Worm (Caenorhabditis elegans) whole organism, young adult: ENCODE data around the gene ZK822.9.

Experiments
- B0035.1 ChIP-seq: sonication (generic microtip); optimal IDR thresholded peaks from 2 replicates; lab custom pipeline; 2016; ENCODE audit warnings: missing genetic modification characterization, mild to moderate bottlenecking, missing compliant biosample characterization, missing genotype, missing genetic modification reagents
- B0336.3 ChIP-seq: fragments of 200-800 bp; sonication (Bioruptor generic); IDR thresholded peaks from 2 replicates; pipeline ENCODE4 v1.3.6; 2022; ENCODE audit warnings: missing genetic modification characterization, missing compliant biosample characterization
- C06A6.2 ChIP-seq: fragments of 200-800 bp; sonication (Bioruptor generic); conservative IDR thresholded peaks from 2 replicates; pipeline ENCODE4 v1.3.6; 2022; ENCODE audit warnings: missing genetic modification characterization, missing compliant biosample characterization
- F23B12.7 ChIP-seq: sonication (generic microtip); optimal IDR thresholded peaks from 2 replicates; lab custom pipeline; 2017; ENCODE audit warnings: missing genetic modification characterization, mild to moderate bottlenecking, missing compliant biosample characterization, antibody characterized with exemption, moderate library complexity; ENCODE audit not compliant: insufficient read depth
- F39B2.1 ChIP-seq: fragments of 200-800 bp; sonication (Bioruptor generic); IDR thresholded peaks from 2 replicates; pipeline ENCODE4 v1.3.6; 2022; ENCODE audit warnings: missing genetic modification reagents, missing genetic modification characterization, missing compliant biosample characterization
- F52B5.7 ChIP-seq: sonication (generic microtip); optimal IDR thresholded peaks from 2 replicates; lab custom pipeline; 2016; ENCODE audit warnings: mild to moderate bottlenecking, missing genetic modification characterization, missing compliant biosample characterization
- F57C9.4 ChIP-seq: sonication (generic microtip); optimal IDR thresholded peaks from 2 replicates; lab custom pipeline; 2017; ENCODE audit warnings: mild to moderate bottlenecking, missing genetic modification characterization, missing compliant biosample characterization
- K11D2.4 ChIP-seq: fragments of 200-800 bp; sonication (Bioruptor generic); IDR thresholded peaks from 2 replicates; pipeline ENCODE4 v1.3.6; 2022; ENCODE audit warnings: missing genetic modification reagents, missing genetic modification characterization, missing compliant biosample characterization
- Y67H2A.10 ChIP-seq: fragments of 200-800 bp; sonication (Bioruptor generic); conservative IDR thresholded peaks from 2 replicates; pipeline ENCODE4 v1.3.6; 2022; ENCODE audit warnings: missing genetic modification reagents, missing genetic modification characterization, missing compliant biosample characterization
- Y79H2A.3 ChIP-seq: fragments of 200-800 bp; sonication (Bioruptor generic); conservative IDR thresholded peaks from 2 replicates; pipeline ENCODE4 v1.3.6; 2022; ENCODE audit warnings: missing genetic modification reagents, missing genetic modification characterization, missing compliant biosample characterization
- ZK185.1 ChIP-seq: sonication (generic microtip); optimal IDR thresholded peaks from 2 replicates; lab custom pipeline; 2016; ENCODE audit warnings: mild to moderate bottlenecking, missing genetic modification characterization, missing compliant biosample characterization; ENCODE audit not compliant: poor library complexity, severe bottlenecking
- aptf-2 ChIP-seq: fragments of 200-800 bp; sonication (Bioruptor generic); conservative IDR thresholded peaks from 2 replicates; pipeline ENCODE4 v1.3.6; 2022; ENCODE audit warnings: missing genetic modification reagents, missing genetic modification characterization, missing compliant biosample characterization
- aptf-3 ChIP-seq: fragments of 200-800 bp; sonication (Bioruptor generic); IDR thresholded peaks from 2 replicates; pipeline ENCODE4 v1.3.6; 2022; ENCODE audit warnings: missing genetic modification characterization, missing compliant biosample characterization
- attf-3 ChIP-seq: fragments of 200-800 bp; sonication (Bioruptor generic); conservative IDR thresholded peaks from 2 replicates; pipeline ENCODE4 v1.3.6; 2022; ENCODE audit warnings: missing genetic modification reagents, missing genetic modification characterization, missing compliant biosample characterization
- attf-6 ChIP-seq: fragments of 200-800 bp; sonication (Bioruptor generic); IDR thresholded peaks from 2 replicates; pipeline ENCODE4 v1.3.6; 2022; ENCODE audit warnings: missing genetic modification reagents, missing genetic modification characterization, missing compliant biosample characterization
- bed-1 ChIP-seq: fragments of 200-800 bp; sonication (Bioruptor generic); IDR thresholded peaks from 2 replicates; pipeline ENCODE4 v1.3.6; 2022; ENCODE audit warnings: missing genetic modification reagents, missing genetic modification characterization, missing compliant biosample characterization
- bed-2 ChIP-seq: fragments of 200-800 bp; sonication (Bioruptor generic); IDR thresholded peaks from 2 replicates; pipeline ENCODE4 v1.3.6; 2022; ENCODE audit warnings: missing genetic modification reagents, missing genetic modification characterization, missing compliant biosample characterization
- cebp-1 ChIP-seq, 2 experiments: fragments of 200-800 bp in 1 of 2; sonication (Bioruptor generic) in 1 of 2; sonication (generic microtip) in 1 of 2; IDR thresholded peaks in 1 of 2; optimal IDR thresholded peaks in 1 of 2; 2 replicates each; pipeline versions ENCODE4 v1.3.6 to Lab custom; 2017 to 2022; ENCODE audit warnings: missing compliant biosample characterization in 2 of 2, missing genetic modification characterization in 2 of 2, mild to moderate bottlenecking in 1 of 2, missing genetic modification reagents in 1 of 2, moderate library complexity in 1 of 2
- ceh-27 ChIP-seq: fragments of 200-800 bp; sonication (Bioruptor generic); optimal IDR thresholded peaks from 2 replicates; lab custom pipeline; 2018; ENCODE audit warnings: mild to moderate bottlenecking, missing genetic modification characterization, moderate library complexity, missing compliant biosample characterization
- ceh-40 ChIP-seq: fragments of 200-800 bp; sonication (Bioruptor generic); IDR thresholded peaks from 2 replicates; pipeline ENCODE4 v1.3.6; 2022; ENCODE audit warnings: missing genetic modification characterization, missing compliant biosample characterization
- ceh-79 ChIP-seq: sonication (generic microtip); optimal IDR thresholded peaks from 2 replicates; lab custom pipeline; 2017; ENCODE audit warnings: mild to moderate bottlenecking, missing genetic modification characterization, missing compliant biosample characterization
- die-1 ChIP-seq: sonication (generic microtip); optimal IDR thresholded peaks from 2 replicates; lab custom pipeline; 2016; ENCODE audit warnings: missing genotype, mild to moderate bottlenecking, missing genetic modification characterization, missing compliant biosample characterization
- egl-18 ChIP-seq: fragments of 200-800 bp; sonication (Bioruptor generic); IDR thresholded peaks from 2 replicates; pipeline ENCODE4 v1.3.6; 2022; ENCODE audit warnings: missing genetic modification reagents, missing genetic modification characterization, missing compliant biosample characterization
- egrh-3 ChIP-seq: fragments of 200-800 bp; sonication (Bioruptor generic); IDR thresholded peaks from 2 replicates; pipeline ENCODE4 v1.3.6; 2022; ENCODE audit warnings: missing genetic modification reagents, missing genetic modification characterization, missing compliant biosample characterization
- hlh-12 ChIP-seq: sonication (generic microtip); optimal IDR thresholded peaks from 2 replicates; lab custom pipeline; 2016; ENCODE audit warnings: missing genetic modification characterization, missing compliant biosample characterization
- hmg-20 ChIP-seq: fragments of 200-800 bp; sonication (Bioruptor generic); IDR thresholded peaks from 2 replicates; pipeline ENCODE4 v1.3.6; 2022; ENCODE audit warnings: missing genetic modification reagents, missing genetic modification characterization, missing compliant biosample characterization
- hsf-1 ChIP-seq: fragments of 200-800 bp; sonication (Bioruptor generic); IDR thresholded peaks from 2 replicates; pipeline ENCODE4 v1.3.6; 2022; ENCODE audit warnings: missing genetic modification reagents, missing genetic modification characterization, missing compliant biosample characterization
- lag-1 ChIP-seq: fragments of 200-800 bp; sonication (Bioruptor generic); IDR thresholded peaks from 2 replicates; pipeline ENCODE4 v1.3.6; 2022; ENCODE audit warnings: missing genetic modification reagents, missing genetic modification characterization, missing compliant biosample characterization
- let-526 ChIP-seq: fragments of 200-800 bp; sonication (Bioruptor generic); IDR thresholded peaks from 2 replicates; pipeline ENCODE4 v1.3.6; 2022; ENCODE audit warnings: missing genetic modification reagents, missing genetic modification characterization, missing compliant biosample characterization
- lir-1 ChIP-seq: fragments of 200-800 bp; sonication (Bioruptor generic); conservative IDR thresholded peaks from 2 replicates; pipeline ENCODE4 v1.3.6; 2022; ENCODE audit warnings: missing genetic modification reagents, missing genetic modification characterization, missing compliant biosample characterization
- madf-8 ChIP-seq: fragments of 200-800 bp; sonication (Bioruptor generic); conservative IDR thresholded peaks from 2 replicates; pipeline ENCODE4 v1.3.6; 2022; ENCODE audit warnings: missing genetic modification reagents, missing genetic modification characterization, missing compliant biosample characterization
- mcd-1 ChIP-seq: fragments of 200-800 bp; sonication (Bioruptor generic); IDR thresholded peaks from 2 replicates; pipeline ENCODE4 v1.3.6; 2022; ENCODE audit warnings: missing genetic modification reagents, missing genetic modification characterization, missing compliant biosample characterization
- nhr-120 ChIP-seq: fragments of 200-800 bp; sonication (Bioruptor generic); IDR thresholded peaks from 2 replicates; pipeline ENCODE4 v1.3.6; 2022; ENCODE audit warnings: missing genetic modification characterization, missing compliant biosample characterization
- nhr-80 ChIP-seq: sonication (generic microtip); optimal IDR thresholded peaks from 2 replicates; lab custom pipeline; 2016; ENCODE audit warnings: missing genetic modification characterization, missing compliant biosample characterization
- pbrm-1 ChIP-seq: fragments of 200-800 bp; sonication (Bioruptor generic); IDR thresholded peaks from 2 replicates; pipeline ENCODE4 v1.3.6; 2022; ENCODE audit warnings: missing genetic modification reagents, missing genetic modification characterization, missing compliant biosample characterization
- repo-1 ChIP-seq: sonication (generic microtip); optimal IDR thresholded peaks from 2 replicates; lab custom pipeline; 2017; ENCODE audit warnings: mild to moderate bottlenecking, missing genetic modification characterization, missing compliant biosample characterization
- sdz-38 ChIP-seq: sonication (generic microtip); optimal IDR thresholded peaks from 2 replicates; lab custom pipeline; 2016; ENCODE audit warnings: missing genotype, missing genetic modification characterization, missing compliant biosample characterization
- snpc-4 ChIP-seq, 5 experiments: fragments of 150-350 bp in 1 of 5; sonication (generic microtip) in 4 of 5; optimal IDR thresholded peaks; 2 replicates each; lab custom pipeline; 2014 to 2018; ENCODE audit warnings: missing genetic modification characterization in 5 of 5, missing biosample characterization in 3 of 5, antibody characterized with exemption in 2 of 5, mild to moderate bottlenecking in 2 of 5, missing compliant biosample characterization in 2 of 5, missing genotype in 2 of 5, moderate library complexity in 2 of 5, missing genetic modification reagents in 1 of 5
- somi-1 ChIP-seq: fragments of 200-800 bp; sonication (Bioruptor generic); optimal IDR thresholded peaks from 2 replicates; lab custom pipeline; 2018; ENCODE audit warnings: mild to moderate bottlenecking, missing genetic modification characterization, missing compliant biosample characterization
- sptf-2 ChIP-seq: fragments of 200-800 bp; sonication (Bioruptor generic); optimal IDR thresholded peaks from 2 replicates; lab custom pipeline; 2018; ENCODE audit warnings: mild to moderate bottlenecking, missing genetic modification characterization, missing compliant biosample characterization
- tbp1 ChIP-seq: fragments of 200-800 bp; sonication (Bioruptor generic); optimal IDR thresholded peaks from 2 replicates; lab custom pipeline; 2018; ENCODE audit warnings: mild to moderate bottlenecking, missing genetic modification characterization, missing compliant biosample characterization
- tlf-1 ChIP-seq: fragments of 200-800 bp; sonication (Bioruptor generic); optimal IDR thresholded peaks from 2 replicates; lab custom pipeline; 2018; ENCODE audit warnings: mild to moderate bottlenecking, missing genetic modification characterization, missing compliant biosample characterization
- ztf-18 ChIP-seq: sonication (generic microtip); optimal IDR thresholded peaks from 2 replicates; lab custom pipeline; 2016; ENCODE audit warnings: missing genotype, mild to moderate bottlenecking, missing genetic modification characterization, missing compliant biosample characterization
- ztf-25 ChIP-seq: fragments of 200-800 bp; sonication (Bioruptor generic); IDR thresholded peaks from 2 replicates; pipeline ENCODE4 v1.3.6; 2022; ENCODE audit warnings: missing genetic modification reagents, missing genetic modification characterization, missing compliant biosample characterization
- ztf-6 ChIP-seq: fragments of 200-800 bp; sonication (Bioruptor generic); IDR thresholded peaks from 2 replicates; pipeline ENCODE4 v1.3.6; 2022; ENCODE audit warnings: missing genetic modification reagents, missing genetic modification characterization, missing compliant biosample characterization

ZK822.9 gene

DNA sequence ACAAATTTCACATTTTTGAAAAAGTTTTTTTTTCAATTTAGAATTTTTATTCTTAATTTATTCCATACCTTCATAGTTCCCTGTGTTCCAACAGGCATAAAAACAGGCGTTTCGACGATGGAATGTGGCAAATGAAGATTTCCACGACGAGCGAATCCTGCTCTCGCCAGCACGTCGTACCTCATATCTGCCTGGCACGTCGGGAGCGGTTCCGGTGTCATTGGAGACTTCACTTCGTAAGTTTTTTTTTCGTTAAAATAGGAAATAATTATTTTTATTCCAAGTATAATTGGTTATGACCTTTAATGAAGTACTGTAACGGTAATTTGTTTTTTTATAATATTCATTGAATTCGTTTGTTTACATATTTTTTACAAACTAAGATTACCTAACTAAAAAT is 43.8 kb downstream of the ZK822.9 start, which contains the start of gene tgt-1 (continued):
- TF ChIP-seq snpc-4 (GFP tag; optimal IDR thresholded peaks at IDR 0.05; lab: Kevin White, UChicago) (no peak), snpc-4 (tag; optimal IDR thresholded peaks at IDR 0.05; lab: Kevin White, UChicago) (peak in 2 of 4 experiments; percentile 3 to 40), lag-1 (GFP tag; lab: Robert Waterston, UW) (no peak), cebp-1 (GFP tag; IDR thresholded peaks at IDR 0.05; lab: Robert Waterston, UW) (no peak), cebp-1 (tag; optimal IDR thresholded peaks at IDR 0.05; lab: Kevin White, UChicago) (peak; percentile 29), hlh-12 (tag; lab: Kevin White, UChicago) (no peak), C06A6.2 (GFP tag; lab: Robert Waterston, UW) (no peak), mcd-1 (0 out of 2 replicates have a peak, but pooled peaks have one; percentile 13), ceh-79 (no peak), tlf-1 (GFP tag; lab: Kevin White, UChicago) (peak; percentile 16), ceh-40 (GFP tag; lab: Robert Waterston, UW) (no peak), repo-1 (tag; lab: Kevin White, UChicago) (peak; percentile 3), pbrm-1 (GFP tag; lab: Robert Waterston, UW) (no peak), F52B5.7 (tag; lab: Kevin White, UChicago) (no peak), hsf-1 (GFP tag; lab: Robert Waterston, UW) (0 out of 2 replicates have a peak, but pooled peaks have one; percentile 22), F39B2.1 (GFP tag; lab: Robert Waterston, UW) (no peak), tbp1 (GFP tag; lab: Kevin White, UChicago) (peak; percentile 7), bed-2 (GFP tag; lab: Robert Waterston, UW) (no peak), let-526 (GFP tag; lab: Robert Waterston, UW) (no peak), aptf-2 (GFP tag; lab: Robert Waterston, UW) (no peak), ztf-6 (GFP tag; lab: Robert Waterston, UW) (no peak)

DNA sequence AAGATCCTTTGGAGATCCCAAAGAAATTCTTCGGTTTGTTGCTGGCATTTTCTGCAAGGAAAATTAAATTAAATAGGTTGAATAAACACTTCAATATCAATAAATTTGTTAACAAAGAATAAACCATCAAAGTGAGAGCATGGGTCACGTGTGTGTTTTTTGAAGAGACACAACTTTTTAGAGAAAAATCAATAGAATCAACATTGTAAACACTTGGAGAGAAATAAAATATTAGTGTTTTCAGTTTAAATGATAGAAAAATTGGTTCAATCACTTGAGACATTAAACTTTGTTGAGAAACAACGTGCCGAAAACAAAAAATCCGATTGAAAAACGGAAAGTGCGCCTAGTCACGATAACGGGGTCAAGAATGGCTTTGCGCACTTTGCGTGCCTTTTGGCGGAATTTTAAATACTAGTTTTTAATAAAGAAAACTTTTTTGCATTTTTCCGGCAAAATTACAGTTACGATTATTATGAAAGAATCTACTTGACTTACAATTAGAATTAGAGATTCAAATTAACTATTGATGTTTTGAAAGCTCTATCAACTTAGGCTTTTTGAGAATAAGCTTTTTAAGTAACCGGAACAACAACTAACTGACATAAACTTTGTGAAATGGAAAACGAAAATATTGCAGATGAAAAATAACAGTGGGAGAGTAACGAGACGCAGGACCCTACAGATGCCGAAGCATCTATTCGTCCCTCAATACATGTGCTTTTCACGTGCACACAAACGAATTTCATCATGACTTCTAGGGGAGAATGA is 45.9 kb downstream of the ZK822.9 start, which contains the start of gene ZK829.7:
Gene ZK829.7 (minus strand): TSS at position 51 of the 771 bp plus-strand sequence.
- TF ChIP-seq Y79H2A.3: no peak
- TF ChIP-seq F57C9.4 (tag; lab: Kevin White, UChicago): no peak
- TF ChIP-seq B0035.1 (tag; lab: Kevin White, UChicago): no peak
- no peak for TF ChIP-seq Y67H2A.10 (GFP tag; lab: Robert Waterston, UW)
- TF ChIP-seq nhr-80 (tag; lab: Kevin White, UChicago): peak; percentile 5
- peak; percentile 54; the same call in 1 of the 2 replicates for TF ChIP-seq attf-3 (GFP tag; lab: Robert Waterston, UW)
- TF ChIP-seq ZK185.1 (tag; lab: Kevin White, UChicago): peak; percentile 44
- TF ChIP-seq sdz-38 (tag; lab: Kevin White, UChicago): no peak
- no peak for TF ChIP-seq die-1 (tag; lab: Kevin White, UChicago)
- TF ChIP-seq attf-6 (GFP tag; lab: Robert Waterston, UW): 0 out of 2 replicates have a peak, but pooled peaks have one; percentile 42
- TF ChIP-seq ztf-25 (GFP tag; lab: Robert Waterston, UW): no peak
- no peak for TF ChIP-seq hmg-20 (GFP tag; lab: Robert Waterston, UW)
- TF ChIP-seq sptf-2: no peak
- no peak for TF ChIP-seq bed-2 (GFP tag; lab: Robert Waterston, UW)
- no peak for TF ChIP-seq nhr-120 (GFP tag; lab: Robert Waterston, UW)
- peak; percentile 18 for TF ChIP-seq F23B12.7 (tag; lab: Kevin White, UChicago)
- peak; percentile 38 for TF ChIP-seq madf-8 (GFP tag; lab: Robert Waterston, UW)
- TF ChIP-seq bed-1: no peak
- TF ChIP-seq ceh-27 (GFP tag; lab: Kevin White, UChicago): peak; percentile 55
- TF ChIP-seq K11D2.4 (GFP tag; lab: Robert Waterston, UW): no peak; the same call in 1 of the 2 replicates
- TF ChIP-seq B0336.3: peak; percentile 50; the same call in 1 of the 2 replicates
- peak; percentile 94 for TF ChIP-seq ztf-18 (tag; lab: Kevin White, UChicago)
- TF ChIP-seq egl-18 (GFP tag; lab: Robert Waterston, UW): no peak
- no peak for TF ChIP-seq somi-1 (GFP tag; lab: Kevin White, UChicago)
- TF ChIP-seq aptf-3: no peak
- no peak for TF ChIP-seq egrh-3 (GFP tag; lab: Robert Waterston, UW)
- TF ChIP-seq lir-1: 0 out of 2 replicates have a peak, but pooled peaks have one; percentile 38
